Worm (Caenorhabditis elegans): Measurements from ENCODE around the gene bcat-1.

The bcat-1 gene

DNA sequence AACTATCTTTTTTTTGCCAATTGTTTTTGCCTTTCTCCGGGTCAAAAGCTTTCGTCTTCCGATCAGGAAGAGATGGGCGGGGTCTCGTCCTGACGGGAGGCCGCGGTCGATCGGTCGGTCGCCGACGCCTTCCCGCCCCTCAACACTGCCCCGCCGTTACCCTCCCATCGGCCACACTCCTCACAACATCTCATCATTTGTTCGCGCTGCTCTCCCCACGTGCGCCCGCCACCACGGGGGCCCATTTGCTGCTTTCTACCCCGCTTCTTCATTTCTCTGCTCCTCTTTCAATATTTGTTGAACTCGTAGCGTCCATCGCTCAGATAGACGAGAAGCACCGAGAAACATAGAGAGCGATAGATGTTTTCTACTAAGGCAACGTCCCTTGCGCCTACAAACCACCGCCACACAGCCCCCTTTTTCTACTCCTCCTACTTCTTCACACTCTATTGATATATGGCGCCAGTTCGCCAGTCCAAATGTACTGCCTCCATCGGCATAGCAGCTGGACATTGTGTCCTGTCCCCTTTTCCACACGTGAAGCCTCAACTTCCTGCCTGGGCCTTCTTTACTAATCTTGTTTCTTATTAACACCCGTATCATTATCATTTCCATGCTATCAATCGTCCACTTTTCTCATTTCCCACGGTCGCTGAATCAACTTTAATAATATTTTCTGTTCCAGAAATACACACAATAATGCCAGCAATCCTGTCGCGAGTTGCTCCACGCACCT lies at the start of gene bcat-1 (continued):
- TF ChIP-seq mdl-1 (tag; optimal IDR thresholded peaks at IDR 0.05) (peak; percentile 36 to 97), dsc-1 (tag; optimal IDR thresholded peaks at IDR 0.05) (peak; percentile 55), lsy-2 (tag; optimal IDR thresholded peaks at IDR 0.05) (peak; percentile 55 to 56), xbp-1 (tag; optimal IDR thresholded peaks at IDR 0.05) (peak; percentile 69), nhr-20 (tag; optimal IDR thresholded peaks at IDR 0.05) (peak; percentile 71), ets-5 (GFP tag; IDR thresholded peaks at IDR 0.05) (no peak)

DNA sequence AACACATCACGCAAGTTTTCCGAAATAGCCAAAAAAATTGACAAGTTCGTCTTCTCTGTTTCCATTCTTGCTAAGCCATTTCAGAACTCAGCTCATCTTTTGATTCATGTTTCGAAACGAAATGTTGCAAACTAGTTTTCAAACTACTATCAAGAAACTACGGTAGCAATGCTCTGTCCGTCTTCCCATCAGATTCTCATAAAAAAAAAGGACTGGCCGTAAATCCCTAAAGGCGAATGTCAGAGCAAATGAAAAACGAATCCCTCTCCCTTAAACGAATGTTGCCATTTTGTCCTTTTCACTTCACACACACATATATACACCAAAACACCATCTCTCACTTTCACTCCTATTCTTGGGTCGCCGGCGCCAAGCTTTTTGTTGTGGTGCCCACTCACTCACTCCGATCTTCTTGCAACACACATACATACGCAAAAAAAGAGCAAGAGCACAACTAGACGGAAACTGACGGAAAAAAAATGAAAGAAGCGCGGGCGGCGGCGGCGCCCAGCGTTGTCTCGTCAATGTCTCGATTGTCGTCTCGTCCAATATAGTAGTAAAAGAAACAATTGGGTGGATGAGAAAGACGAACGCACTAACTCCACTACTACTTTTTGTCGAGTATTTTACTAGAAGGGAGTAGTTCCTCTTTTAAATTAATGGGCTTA lies 49.4 kb upstream of the bcat-1 start:
- TF ChIP-seq lin-14 (GFP tag; optimal IDR thresholded peaks at IDR 0.05) (peak; percentile 12), zip-4 (GFP tag; optimal IDR thresholded peaks at IDR 0.05) (no peak), efl-1 (optimal IDR thresholded peaks at IDR 0.05) (no peak), efl-1 (GFP tag; optimal IDR thresholded peaks at IDR 0.05 in 1 of 2) (peak in 1 of 2 experiments; percentile 87)

DNA sequence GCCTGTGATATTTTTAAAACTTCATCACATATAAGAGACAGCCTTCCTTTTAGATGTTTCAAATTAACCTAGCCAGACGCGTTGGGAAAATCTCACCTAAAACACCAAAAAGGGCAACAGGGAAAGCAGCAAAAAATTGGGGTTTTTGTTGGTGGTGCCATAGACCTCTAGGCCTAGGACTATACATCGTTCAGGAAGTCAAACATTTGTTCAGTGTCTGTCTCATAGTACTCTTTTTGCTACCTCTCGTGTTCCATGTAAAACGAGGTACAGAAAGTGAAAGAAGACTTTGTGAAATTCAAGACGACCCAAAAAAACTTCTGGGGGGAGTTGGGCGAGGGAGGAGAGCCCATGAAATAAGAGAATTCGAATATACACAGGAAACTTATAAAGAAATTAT lies 48.2 kb upstream of the bcat-1 start:
- TF ChIP-seq ceh-63 (GFP tag; optimal IDR thresholded peaks at IDR 0.05): no peak
- no peak for TF ChIP-seq snpc-4 (tag; optimal IDR thresholded peaks at IDR 0.05)
- no peak for TF ChIP-seq ceh-90 (tag; optimal IDR thresholded peaks at IDR 0.05)
- no peak for TF ChIP-seq skn-1 (tag; optimal IDR thresholded peaks at IDR 0.05)
- TF ChIP-seq lin-14 (GFP tag; optimal IDR thresholded peaks at IDR 0.05): no peak
- no peak for TF ChIP-seq nhr-237 (tag; optimal IDR thresholded peaks at IDR 0.05)
- TF ChIP-seq ceh-82 (tag; optimal IDR thresholded peaks at IDR 0.05): no peak
- TF ChIP-seq unc-130 (tag; optimal IDR thresholded peaks at IDR 0.05): no peak
- no peak for TF ChIP-seq dsc-1 (tag; optimal IDR thresholded peaks at IDR 0.05)
- no peak for TF ChIP-seq pax-3 (tag; optimal IDR thresholded peaks at IDR 0.05)
- TF ChIP-seq ces-1 (GFP tag; optimal IDR thresholded peaks at IDR 0.05): no peak
- TF ChIP-seq xbp-1 (tag; optimal IDR thresholded peaks at IDR 0.05): no peak
- no peak for TF ChIP-seq isw-1 (GFP tag; IDR thresholded peaks at IDR 0.05)
- no peak for TF ChIP-seq jun-1 (tag; optimal IDR thresholded peaks at IDR 0.05)
- no peak for TF ChIP-seq ama-1 (optimal IDR thresholded peaks at IDR 0.05)
- TF ChIP-seq nhr-85 (tag): no peak
- TF ChIP-seq egl-13 (tag; optimal IDR thresholded peaks at IDR 0.05): no peak
- TF ChIP-seq fkh-4 (tag; optimal IDR thresholded peaks at IDR 0.05; ENCODE audit: borderline replicate concordance): no peak
- no peak for TF ChIP-seq Y116A8C.19 (tag; optimal IDR thresholded peaks at IDR 0.05; ENCODE audit: borderline replicate concordance)
- TF ChIP-seq zip-4 (GFP tag; optimal IDR thresholded peaks at IDR 0.05): no peak

DNA sequence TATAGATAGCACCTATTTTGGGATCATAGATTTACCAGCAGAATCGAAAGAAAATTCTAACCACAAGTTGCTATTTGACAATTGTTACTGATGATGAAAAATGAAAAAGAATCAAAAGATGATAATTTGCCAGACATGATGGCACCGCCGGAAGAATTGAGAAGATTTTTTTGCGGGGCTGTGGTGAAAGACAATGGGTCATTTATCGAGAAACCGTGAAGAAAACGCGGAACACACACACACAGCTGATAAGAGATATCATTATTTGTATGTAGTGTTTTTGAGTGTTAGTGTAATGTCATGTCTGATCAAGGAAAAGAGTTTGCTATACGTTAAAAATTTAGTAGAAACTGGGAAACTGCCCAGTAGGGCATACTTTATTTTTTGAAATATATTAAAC lies 42.4 kb upstream of the bcat-1 start:
- TF ChIP-seq sox-4 (tag; optimal IDR thresholded peaks at IDR 0.05) (no peak), nhr-84 (tag; optimal IDR thresholded peaks at IDR 0.05) (no peak), ets-5 (GFP tag; IDR thresholded peaks at IDR 0.05) (no peak), alr-1 (tag; optimal IDR thresholded peaks at IDR 0.05; ENCODE audit: borderline replicate concordance) (no peak), unc-86 (tag; optimal IDR thresholded peaks at IDR 0.05) (no peak), ceh-90 (tag; optimal IDR thresholded peaks at IDR 0.05) (no peak), lin-14 (GFP tag; optimal IDR thresholded peaks at IDR 0.05) (peak; percentile 66), xbp-1 (tag; optimal IDR thresholded peaks at IDR 0.05) (no peak), elt-3 (tag; optimal IDR thresholded peaks at IDR 0.05) (peak in 2 of 6 experiments; percentile 14 to 85), nhr-85 (tag) (peak; percentile 64), ceh-63 (GFP tag; optimal IDR thresholded peaks at IDR 0.05) (no peak), unc-98 (GFP tag; IDR thresholded peaks at IDR 0.05) (no peak), fkh-10 (GFP tag; optimal IDR thresholded peaks at IDR 0.05) (no peak), grh-1 (GFP tag; IDR thresholded peaks at IDR 0.05) (no peak), mep-1 (tag; optimal IDR thresholded peaks at IDR 0.05) (no peak), F16B12.6 (tag; optimal IDR thresholded peaks at IDR 0.05) (no peak), nhr-76 (tag; optimal IDR thresholded peaks at IDR 0.05) (no peak), nhr-71 (tag; optimal IDR thresholded peaks at IDR 0.05) (peak; percentile 23), pag-3 (tag; optimal IDR thresholded peaks at IDR 0.05; ENCODE audit: borderline replicate concordance, insufficient read depth) (peak; percentile 5), nhr-28 (tag; optimal IDR thresholded peaks at IDR 0.05) (no peak), lsy-2 (tag; optimal IDR thresholded peaks at IDR 0.05) (no peak), fkh-4 (tag; optimal IDR thresholded peaks at IDR 0.05; ENCODE audit: borderline replicate concordance) (no peak), lir-3 (tag; optimal IDR thresholded peaks at IDR 0.05; ENCODE audit: poor library complexity) (no peak), lin-39 (tag; optimal IDR thresholded peaks at IDR 0.05) (no peak), hpl-2 (GFP tag; optimal IDR thresholded peaks at IDR 0.05) (no peak), sptf-1 (tag; optimal IDR thresholded peaks at IDR 0.05) (no peak), blmp-1 (tag; optimal IDR thresholded peaks at IDR 0.05) (peak; percentile 81)

All from whole organism, L1 larva.